Worm (Caenorhabditis elegans) whole organism, L2 larva: ENCODE measurements around the gene F57A8.7.

Source experiments
- aly-2 ChIP-seq: fragments of 150-350 bp; optimal IDR thresholded peaks from 2 replicates; lab custom pipeline; 2014; ENCODE audit warnings: missing biosample characterization, missing genetic modification characterization
- ama-1 ChIP-seq: fragments of 150-350 bp; optimal IDR thresholded peaks from 2 replicates; lab custom pipeline; 2018; ENCODE audit warnings: inconsistent platforms
- lin-39 ChIP-seq: fragments of 150-350 bp; optimal IDR thresholded peaks from 2 replicates; lab custom pipeline; 2014; ENCODE audit warnings: missing biosample characterization, missing genetic modification reagents, missing genetic modification characterization
- lsy-2 ChIP-seq, 2 experiments: fragments of 150-350 bp in 1 of 2; sonication (generic microtip) in 1 of 2; optimal IDR thresholded peaks; 2 replicates each; lab custom pipeline; 2014 to 2017; ENCODE audit warnings: missing biosample characterization in 2 of 2, missing genetic modification characterization in 2 of 2
- nhr-6 ChIP-seq: fragments of 150-350 bp; optimal IDR thresholded peaks from 2 replicates; lab custom pipeline; 2014; ENCODE audit warnings: missing biosample characterization, missing genetic modification characterization
- unc-55 ChIP-seq: fragments of 150-350 bp; sonication (generic microtip); optimal IDR thresholded peaks from 3 replicates; lab custom pipeline; 2014; ENCODE audit warnings: missing biosample characterization, missing genetic modification reagents, missing genetic modification characterization
- zag-1 ChIP-seq: fragments of 150-350 bp; optimal IDR thresholded peaks from 2 replicates; lab custom pipeline; 2014; ENCODE audit warnings: missing biosample characterization, missing genetic modification characterization
- ztf-4 ChIP-seq: fragments of 150-350 bp; optimal IDR thresholded peaks from 2 replicates; lab custom pipeline; 2014; ENCODE audit warnings: missing biosample characterization, missing genetic modification characterization

- TF ChIP-seq nhr-6 (tag; lab: Kevin White, UChicago) = no peak
- no peak for TF ChIP-seq ztf-4
- no peak for TF ChIP-seq lin-39 (tag; lab: Kevin White, UChicago)
- no peak for TF ChIP-seq ama-1
- TF ChIP-seq zag-1 (tag; lab: Kevin White, UChicago) = no peak
- TF ChIP-seq unc-55 = no peak
- no peak for TF ChIP-seq aly-2 (tag; lab: Kevin White, UChicago)
- no peak for TF ChIP-seq lsy-2 (tag; optimal IDR thresholded peaks at IDR 0.05; lab: Kevin White, UChicago)
These were observed 44.6 kb upstream of the F57A8.7 start, which contains the start of gene acl-2 for ce11 chrV:10030992-10031383.
